Fruit fly (Drosophila melanogaster) whole organism, prepupa: ENCODE results near the gene CG10137.

Experiments
- Blimp-1 ChIP-seq: fragments of 200-800 bp; sonication (Bioruptor generic); optimal IDR thresholded peaks from 3 replicates; lab custom pipeline; 2017; ENCODE audit warnings: missing biosample characterization, missing genetic modification characterization, mild to moderate bottlenecking, moderate library complexity, missing genetic modification reagents
- CG10669 ChIP-seq: fragments of 200-800 bp; sonication (Bioruptor generic); optimal IDR thresholded peaks from 3 replicates; lab custom pipeline; 2018; ENCODE audit warnings: missing biosample characterization, mild to moderate bottlenecking, missing genetic modification characterization, moderate library complexity
- CG11294 ChIP-seq: fragments of 200-800 bp; sonication (Bioruptor generic); IDR thresholded peaks from 2 replicates; pipeline ENCODE4 v1.3.6; 2022; ENCODE audit warnings: missing biosample characterization, missing genetic modification characterization
- CG11762 ChIP-seq: fragments of 200-800 bp; sonication (Bioruptor generic); optimal IDR thresholded peaks from 3 replicates; lab custom pipeline; 2016; ENCODE audit warnings: missing biosample characterization, missing genetic modification characterization; ENCODE audit not compliant: insufficient read depth
- CG11902 ChIP-seq: fragments of 200-800 bp; sonication (Bioruptor generic); optimal IDR thresholded peaks from 3 replicates; lab custom pipeline; 2016; ENCODE audit warnings: missing biosample characterization, missing genetic modification characterization
- CG15336 ChIP-seq: fragments of 200-800 bp; sonication (Bioruptor generic); IDR thresholded peaks from 2 replicates; pipeline ENCODE4 v1.3.6; 2022; ENCODE audit warnings: missing biosample characterization, missing genetic modification characterization
- CG1621 ChIP-seq: fragments of 200-800 bp; sonication (Bioruptor generic); optimal IDR thresholded peaks from 3 replicates; lab custom pipeline; 2018; ENCODE audit warnings: missing biosample characterization, mild to moderate bottlenecking, missing genetic modification characterization
- CG16779 ChIP-seq: fragments of 200-800 bp; sonication (Bioruptor generic); optimal IDR thresholded peaks from 3 replicates; lab custom pipeline; 2017; ENCODE audit warnings: missing biosample characterization, mild to moderate bottlenecking, missing genetic modification characterization
- CG3032 ChIP-seq: fragments of 200-800 bp; optimal IDR thresholded peaks from 2 replicates; lab custom pipeline; 2019; ENCODE audit warnings: missing biosample characterization, mild to moderate bottlenecking, missing genetic modification characterization, moderate library complexity
- CG31627 ChIP-seq: fragments of 200-800 bp; sonication (Bioruptor generic); optimal IDR thresholded peaks from 3 replicates; lab custom pipeline; 2016; ENCODE audit warnings: missing biosample characterization, missing genetic modification characterization
- CG34406 ChIP-seq: fragments of 200-800 bp; sonication (Bioruptor generic); optimal IDR thresholded peaks from 3 replicates; lab custom pipeline; 2016; ENCODE audit warnings: missing biosample characterization, missing genetic modification characterization
- CG6163 ChIP-seq: fragments of 200-800 bp; sonication (Bioruptor generic); IDR thresholded peaks from 3 replicates; pipeline ENCODE4 v1.3.6; 2022; ENCODE audit warnings: missing biosample characterization, missing genetic modification characterization
- CG6276 ChIP-seq: fragments of 200-800 bp; sonication (Bioruptor generic); optimal IDR thresholded peaks from 2 replicates; lab custom pipeline; 2017; ENCODE audit warnings: missing biosample characterization, mild to moderate bottlenecking, missing genetic modification characterization
- CG6792 ChIP-seq: fragments of 200-800 bp; sonication (Bioruptor generic); optimal IDR thresholded peaks from 3 replicates; lab custom pipeline; 2016; ENCODE audit warnings: missing biosample characterization, missing genetic modification characterization
- CG6808 ChIP-seq: fragments of 200-800 bp; sonication (Bioruptor generic); optimal IDR thresholded peaks from 3 replicates; lab custom pipeline; 2017; ENCODE audit warnings: missing biosample characterization, missing genetic modification characterization, mild to moderate bottlenecking, moderate library complexity, missing genetic modification reagents
- CG6854 ChIP-seq: fragments of 200-800 bp; sonication (Bioruptor generic); optimal IDR thresholded peaks from 2 replicates; lab custom pipeline; 2017; ENCODE audit warnings: missing biosample characterization, mild to moderate bottlenecking, missing genetic modification characterization
- CG7368 ChIP-seq: fragments of 200-800 bp; sonication (Bioruptor generic); optimal IDR thresholded peaks from 3 replicates; lab custom pipeline; 2016; ENCODE audit warnings: missing biosample characterization, missing genetic modification characterization
- CG8119 ChIP-seq: fragments of 200-800 bp; sonication (Bioruptor generic); IDR thresholded peaks from 3 replicates; pipeline ENCODE4 v1.3.6; 2022; ENCODE audit warnings: missing biosample characterization, missing genetic modification characterization
- CG8319 ChIP-seq: fragments of 200-800 bp; sonication (Bioruptor generic); optimal IDR thresholded peaks from 3 replicates; lab custom pipeline; 2016; ENCODE audit warnings: missing biosample characterization, missing genetic modification characterization
- CG8632 ChIP-seq: fragments of 200-800 bp; sonication (Bioruptor generic); optimal IDR thresholded peaks from 3 replicates; lab custom pipeline; 2016; ENCODE audit warnings: missing biosample characterization, missing genetic modification characterization
- CG9139 ChIP-seq: fragments of 200-800 bp; sonication (Bioruptor generic); optimal IDR thresholded peaks from 3 replicates; lab custom pipeline; 2017; ENCODE audit warnings: missing biosample characterization, mild to moderate bottlenecking, missing genetic modification characterization
- Eip75B ChIP-seq: fragments of 200-800 bp; sonication (Bioruptor generic); optimal IDR thresholded peaks from 3 replicates; lab custom pipeline; 2016; ENCODE audit warnings: missing biosample characterization, missing genetic modification characterization
- Eip78C ChIP-seq: fragments of 200-800 bp; sonication (Bioruptor generic); peaks from one replicate; lab custom pipeline; 2016; ENCODE audit warnings: missing biosample characterization, missing genetic modification characterization
- Ets21C ChIP-seq: fragments of 200-800 bp; sonication (Bioruptor generic); optimal IDR thresholded peaks from 3 replicates; lab custom pipeline; 2016; ENCODE audit warnings: missing biosample characterization, missing genetic modification characterization
- Ets96B ChIP-seq: fragments of 200-800 bp; optimal IDR thresholded peaks from 2 replicates; lab custom pipeline; 2019; ENCODE audit warnings: missing biosample characterization, mild to moderate bottlenecking, missing genetic modification characterization, moderate library complexity
- Gug ChIP-seq: fragments of 200-800 bp; sonication (Bioruptor generic); IDR thresholded peaks from 2 replicates; pipeline ENCODE4 v1.3.6; 2022; ENCODE audit warnings: missing biosample characterization, missing genetic modification characterization
- Hr38 ChIP-seq: sonication (Bioruptor generic); optimal IDR thresholded peaks from 2 replicates; lab custom pipeline; 2016; ENCODE audit warnings: missing biosample characterization, missing genetic modification characterization
- Hr39 ChIP-seq: fragments of 200-800 bp; sonication (Bioruptor generic); optimal IDR thresholded peaks from 2 replicates; lab custom pipeline; 2016; ENCODE audit warnings: missing biosample characterization, missing genetic modification characterization
- Hr4 ChIP-seq: fragments of 200-800 bp; sonication (Bioruptor generic); optimal IDR thresholded peaks from 3 replicates; lab custom pipeline; 2016; ENCODE audit warnings: missing biosample characterization, missing genetic modification characterization
- Lpt ChIP-seq: fragments of 200-800 bp; sonication (Bioruptor generic); optimal IDR thresholded peaks from 3 replicates; lab custom pipeline; 2016; ENCODE audit warnings: missing biosample characterization, missing genetic modification characterization
- Met ChIP-seq: fragments of 200-800 bp; sonication (Bioruptor generic); optimal IDR thresholded peaks from 3 replicates; lab custom pipeline; 2016; ENCODE audit warnings: missing biosample characterization, missing genetic modification characterization
- OdsH ChIP-seq: fragments of 200-800 bp; sonication (Bioruptor generic); optimal IDR thresholded peaks from 3 replicates; lab custom pipeline; 2016; ENCODE audit warnings: missing biosample characterization, missing genetic modification characterization
- Smox ChIP-seq: fragments of 200-800 bp; sonication (Bioruptor generic); optimal IDR thresholded peaks from 3 replicates; lab custom pipeline; 2016; ENCODE audit warnings: missing biosample characterization, missing genetic modification characterization
- Sox14 ChIP-seq: fragments of 200-800 bp; sonication (Bioruptor generic); optimal IDR thresholded peaks from 3 replicates; lab custom pipeline; 2016; ENCODE audit warnings: missing biosample characterization, missing genetic modification characterization
- Sox15 ChIP-seq: fragments of 200-800 bp; sonication (Bioruptor generic); optimal IDR thresholded peaks from 3 replicates; lab custom pipeline; 2016; ENCODE audit warnings: missing biosample characterization, missing genetic modification characterization
- achi ChIP-seq: fragments of 200-800 bp; sonication (Bioruptor generic); optimal IDR thresholded peaks from 3 replicates; lab custom pipeline; 2016; ENCODE audit warnings: missing biosample characterization, missing genetic modification characterization
- acj6 ChIP-seq: fragments of 200-800 bp; sonication (Bioruptor generic); optimal IDR thresholded peaks from 3 replicates; lab custom pipeline; 2016; ENCODE audit warnings: missing biosample characterization, missing genetic modification characterization
- dac ChIP-seq: fragments of 200-800 bp; sonication (Bioruptor generic); optimal IDR thresholded peaks from 2 replicates; lab custom pipeline; 2017; ENCODE audit warnings: missing biosample characterization, mild to moderate bottlenecking, missing genetic modification characterization
- dsx ChIP-seq: fragments of 200-800 bp; optimal IDR thresholded peaks from 3 replicates; lab custom pipeline; 2019; ENCODE audit warnings: missing biosample characterization, mild to moderate bottlenecking, missing genetic modification characterization, moderate library complexity; ENCODE audit not compliant: poor library complexity, severe bottlenecking
- eg ChIP-seq: fragments of 200-800 bp; sonication (Bioruptor generic); IDR thresholded peaks from 3 replicates; pipeline ENCODE4 v1.3.6; 2022; ENCODE audit warnings: missing biosample characterization, missing genetic modification characterization
- esn ChIP-seq: fragments of 200-800 bp; sonication (Bioruptor generic); optimal IDR thresholded peaks from 2 replicates; lab custom pipeline; 2016; ENCODE audit warnings: missing biosample characterization, mild to moderate bottlenecking, missing genetic modification characterization, moderate library complexity
- fd59A ChIP-seq: fragments of 200-800 bp; sonication (Bioruptor generic); optimal IDR thresholded peaks from 2 replicates; lab custom pipeline; 2017; ENCODE audit warnings: missing biosample characterization, mild to moderate bottlenecking, missing genetic modification characterization, missing genetic modification reagents
- fd85E ChIP-seq: fragments of 200-800 bp; sonication (Bioruptor generic); optimal IDR thresholded peaks from 3 replicates; lab custom pipeline; 2016; ENCODE audit warnings: missing biosample characterization, missing genetic modification characterization
- fkh ChIP-seq: fragments of 200-800 bp; sonication (Bioruptor generic); optimal IDR thresholded peaks from 3 replicates; lab custom pipeline; 2017; ENCODE audit warnings: missing biosample characterization, mild to moderate bottlenecking, missing genetic modification characterization, moderate library complexity
- lz ChIP-seq: fragments of 200-800 bp; sonication (Bioruptor generic); optimal IDR thresholded peaks from 3 replicates; lab custom pipeline; 2016; ENCODE audit warnings: missing biosample characterization, missing genetic modification characterization
- net ChIP-seq: fragments of 200-800 bp; sonication (Bioruptor generic); optimal IDR thresholded peaks from 3 replicates; lab custom pipeline; 2016; ENCODE audit warnings: missing biosample characterization, missing genetic modification characterization
- pdm3 ChIP-seq: fragments of 200-800 bp; sonication (Bioruptor generic); optimal IDR thresholded peaks from 3 replicates; lab custom pipeline; 2016; ENCODE audit warnings: missing biosample characterization, missing genetic modification characterization
- salr ChIP-seq, 2 experiments: fragments of 200-800 bp; sonication (Bioruptor generic); optimal IDR thresholded peaks; 3 replicates each; lab custom pipeline; 2016 to 2018; ENCODE audit warnings: missing biosample characterization in 2 of 2, missing genetic modification characterization in 2 of 2, mild to moderate bottlenecking in 1 of 2
- spab ChIP-seq: fragments of 200-800 bp; sonication (Bioruptor generic); optimal IDR thresholded peaks from 2 replicates; lab custom pipeline; 2017; ENCODE audit warnings: missing biosample characterization, mild to moderate bottlenecking, missing genetic modification characterization, missing genetic modification reagents
- ss ChIP-seq, 2 experiments: fragments of 200-800 bp; sonication (Bioruptor generic); optimal IDR thresholded peaks; 2 replicates in 1 of 2; 3 replicates in 1 of 2; lab custom pipeline; 2017 to 2018; ENCODE audit warnings: mild to moderate bottlenecking in 2 of 2, missing biosample characterization in 2 of 2, missing genetic modification characterization in 2 of 2, moderate library complexity in 1 of 2
- topi ChIP-seq: fragments of 200-800 bp; sonication (Bioruptor generic); optimal IDR thresholded peaks from 3 replicates; lab custom pipeline; 2016; ENCODE audit warnings: missing biosample characterization, missing genetic modification characterization
- vri ChIP-seq: fragments of 200-800 bp; sonication (Bioruptor generic); optimal IDR thresholded peaks from 3 replicates; lab custom pipeline; 2016; ENCODE audit warnings: missing biosample characterization, mild to moderate bottlenecking, missing genetic modification characterization

The CG10137 gene

DNA sequence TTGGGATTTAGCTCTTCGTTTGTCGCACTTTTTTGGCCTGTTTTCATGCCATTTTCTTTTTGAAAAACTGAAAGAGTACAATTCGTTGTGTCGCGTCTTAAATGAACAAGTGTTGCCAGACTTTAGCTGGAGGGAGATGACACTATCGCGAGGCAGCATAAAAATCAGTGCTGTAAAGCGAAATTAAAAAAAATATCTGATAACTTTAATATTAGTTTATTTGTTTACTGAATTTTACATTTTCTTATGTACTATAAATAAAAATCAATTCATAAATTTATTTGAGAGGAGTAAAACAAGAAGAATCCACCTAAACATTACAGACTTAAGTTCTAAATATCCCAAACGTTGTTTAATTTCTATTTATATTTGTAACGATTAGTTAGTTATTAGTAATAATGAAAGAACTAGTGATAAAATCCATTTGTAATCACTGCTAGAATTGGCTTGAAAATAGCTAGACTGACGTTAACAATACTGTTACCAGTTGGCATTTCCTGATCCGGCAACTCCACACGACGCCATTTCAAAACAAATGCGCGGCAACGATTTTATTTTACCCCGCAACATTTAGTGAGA lies 50.8 kb downstream of the CG10137 start, which contains the start of the genes spi and msb1l:
Gene spi (minus strand): TSS at position 129 of the 579 bp plus-strand sequence.
Gene msb1l (plus strand): TSS at position 515 of the 579 bp plus-strand sequence.
- TF ChIP-seq Hr4 (GFP tag; lab: Kevin White, UChicago) (peak; percentile 27), net (no peak), fd85E (GFP tag; lab: Kevin White, UChicago) (no peak), CG11902 (GFP tag; lab: Kevin White, UChicago) (peak; percentile 5), Hr39 (peak; percentile 9), CG11762 (GFP tag; lab: Kevin White, UChicago) (no peak), CG11294 (no peak), CG31627 (peak; percentile 12), CG1621 (tag; lab: Kevin White, UChicago) (no peak), CG3032 (tag; lab: Kevin White, UChicago) (peak; percentile 57), Sox14 (peak; percentile 1), CG16779 (tag; lab: Kevin White, UChicago) (no peak), CG6276 (GFP tag; lab: Kevin White, UChicago) (no peak), vri (GFP tag; lab: Kevin White, UChicago) (no peak), Sox15 (peak; percentile 21), acj6 (GFP tag; lab: Kevin White, UChicago) (peak; percentile 41), ss (GFP tag; optimal IDR thresholded peaks at IDR 0.05; lab: Kevin White, UChicago) (no peak), CG9139 (GFP tag; lab: Kevin White, UChicago) (no peak), CG10669 (GFP tag; lab: Kevin White, UChicago) (no peak), CG8119 (no peak), Smox (GFP tag; lab: Kevin White, UChicago) (peak; percentile 45), esn (GFP tag; lab: Kevin White, UChicago) (peak; percentile 55), Ets96B (tag; lab: Kevin White, UChicago) (no peak), spab (GFP tag; lab: Kevin White, UChicago) (no peak), CG34406 (GFP tag; lab: Kevin White, UChicago) (no peak), OdsH (GFP tag; lab: Kevin White, UChicago) (peak; percentile 50), CG15336 (no peak), Lpt (GFP tag; lab: Kevin White, UChicago) (no peak), CG8632 (GFP tag; lab: Kevin White, UChicago) (no peak), eg (GFP tag; lab: Robert Waterston, UW) (0 out of 3 replicates have a peak, but pooled peaks have one; percentile 2), CG6808 (GFP tag; lab: Kevin White, UChicago) (no peak), CG6854 (GFP tag; lab: Kevin White, UChicago) (no peak), Blimp-1 (GFP tag; lab: Kevin White, UChicago) (peak; percentile 14), CG8319 (GFP tag; lab: Kevin White, UChicago) (peak; percentile 16), CG6792 (no peak), Ets21C (GFP tag; lab: Kevin White, UChicago) (no peak), dsx (GFP tag; lab: Kevin White, UChicago) (no peak), achi (GFP tag; lab: Kevin White, UChicago) (peak; percentile 12), Eip75B (no peak), lz (GFP tag; lab: Kevin White, UChicago) (peak; percentile 33), topi (GFP tag; lab: Kevin White, UChicago) (peak; percentile 12), CG7368 (GFP tag; lab: Kevin White, UChicago) (no peak), Hr38 (GFP tag; lab: Kevin White, UChicago) (no peak), CG6163 (GFP tag; lab: Robert Waterston, UW) (no peak), fd59A (GFP tag; lab: Kevin White, UChicago) (no peak), pdm3 (GFP tag; lab: Kevin White, UChicago) (peak; percentile 42), Met (GFP tag; lab: Kevin White, UChicago) (peak; percentile 25), Gug (GFP tag; lab: Robert Waterston, UW) (no peak), fkh (GFP tag; lab: Kevin White, UChicago) (no peak), salr (GFP tag; optimal IDR thresholded peaks at IDR 0.05; lab: Kevin White, UChicago) (no peak), dac (no peak), Eip78C (GFP tag; lab: Kevin White, UChicago) (peak; percentile 58)
